Worm (Caenorhabditis elegans) whole organism, L4 larva: ENCODE measurements around the gene acr-8.

Experiments used
- ZK337.2 ChIP-seq: fragments of 200-800 bp; sonication (Bioruptor generic); IDR thresholded peaks from 2 replicates; pipeline ENCODE4 v1.3.6; 2022; ENCODE audit warnings: missing genetic modification reagents, missing genetic modification characterization, missing compliant biosample characterization
- aha-1 ChIP-seq: fragments of 150-350 bp; peaks from one replicate; lab custom pipeline; 2014; ENCODE audit warnings: missing biosample characterization, missing genetic modification characterization
- ceh-82 ChIP-seq: sonication (generic microtip); optimal IDR thresholded peaks from 2 replicates; lab custom pipeline; 2017; ENCODE audit warnings: missing biosample characterization, missing genetic modification characterization
- daf-16 ChIP-seq, 3 experiments: sonication (generic microtip); optimal IDR thresholded peaks; 2 replicates each; lab custom pipeline; 2016 to 2017; ENCODE audit warnings: missing genetic modification characterization in 3 of 3, missing genetic modification reagents in 3 of 3, mild to moderate bottlenecking in 2 of 3, missing compliant biosample characterization in 2 of 3, missing biosample characterization in 1 of 3, moderate library complexity in 1 of 3
- dmd-6 ChIP-seq: fragments of 200-800 bp; sonication (Bioruptor generic); IDR thresholded peaks from 2 replicates; pipeline ENCODE4 v1.3.6; 2022; ENCODE audit warnings: missing genetic modification reagents, missing genetic modification characterization, missing compliant biosample characterization
- dmd-8 ChIP-seq: fragments of 200-800 bp; sonication (Bioruptor generic); IDR thresholded peaks from 2 replicates; pipeline ENCODE4 v1.3.6; 2022; ENCODE audit warnings: missing genetic modification characterization, missing compliant biosample characterization
- dve-1 ChIP-seq: sonication (generic microtip); optimal IDR thresholded peaks from 2 replicates; lab custom pipeline; 2017; ENCODE audit warnings: antibody characterized with exemption, mild to moderate bottlenecking, missing genetic modification characterization, missing compliant biosample characterization; ENCODE audit not compliant: insufficient read depth
- egl-43 ChIP-seq: fragments of 200-800 bp; sonication (Bioruptor generic); IDR thresholded peaks from 2 replicates; pipeline ENCODE4 v1.3.6; 2022; ENCODE audit warnings: missing genetic modification reagents, missing genetic modification characterization, missing compliant biosample characterization
- fkh-10 ChIP-seq: fragments of 150-350 bp; optimal IDR thresholded peaks from 2 replicates; lab custom pipeline; 2014; ENCODE audit warnings: missing biosample characterization, missing genetic modification reagents, missing genetic modification characterization
- fos-1 ChIP-seq: fragments of 150-350 bp; optimal IDR thresholded peaks from 2 replicates; lab custom pipeline; 2014; ENCODE audit warnings: missing biosample characterization, missing genetic modification characterization
- hlh-11 ChIP-seq: fragments of 200-800 bp; sonication (Bioruptor generic); optimal IDR thresholded peaks from 2 replicates; lab custom pipeline; 2018; ENCODE audit warnings: mild to moderate bottlenecking, missing genetic modification characterization, missing compliant biosample characterization
- hlh-30 ChIP-seq: sonication (generic microtip); optimal IDR thresholded peaks from 2 replicates; lab custom pipeline; 2017; ENCODE audit warnings: antibody characterized with exemption, mild to moderate bottlenecking, missing genetic modification characterization, missing compliant biosample characterization; ENCODE audit not compliant: insufficient read depth
- hmg-1.1 ChIP-seq: fragments of 200-800 bp; sonication (Bioruptor generic); IDR thresholded peaks from 2 replicates; pipeline ENCODE4 v1.3.6; 2022; ENCODE audit warnings: missing genetic modification reagents, missing genetic modification characterization, missing compliant biosample characterization
- jun-1 ChIP-seq: fragments of 150-350 bp; optimal IDR thresholded peaks from 2 replicates; lab custom pipeline; 2014; ENCODE audit warnings: missing biosample characterization, missing genetic modification reagents, missing genetic modification characterization
- lin-15B ChIP-seq: fragments of 150-350 bp; sonication (generic microtip); optimal IDR thresholded peaks from 3 replicates; lab custom pipeline; 2014; ENCODE audit warnings: missing biosample characterization, missing genetic modification characterization
- lin-38 ChIP-seq: fragments of 200-800 bp; sonication (Bioruptor generic); IDR thresholded peaks from 2 replicates; pipeline ENCODE4 v1.3.6; 2022; ENCODE audit warnings: missing genetic modification reagents, missing genetic modification characterization, missing compliant biosample characterization
- mep-1 ChIP-seq: fragments of 150-350 bp; sonication (generic microtip); optimal IDR thresholded peaks from 3 replicates; lab custom pipeline; 2014; ENCODE audit warnings: missing biosample characterization, missing genetic modification characterization
- mes-2 ChIP-seq: sonication (generic microtip); optimal IDR thresholded peaks from 2 replicates; lab custom pipeline; 2016; ENCODE audit warnings: missing genotype, mild to moderate bottlenecking, missing genetic modification characterization, missing compliant biosample characterization; ENCODE audit not compliant: poor library complexity, severe bottlenecking
- mxl-3 ChIP-seq: fragments of 200-800 bp; sonication (Bioruptor generic); optimal IDR thresholded peaks from 2 replicates; lab custom pipeline; 2018; ENCODE audit warnings: mild to moderate bottlenecking, missing genetic modification characterization, missing compliant biosample characterization
- nhr-10 ChIP-seq: fragments of 150-350 bp; optimal IDR thresholded peaks from 2 replicates; lab custom pipeline; 2014; ENCODE audit warnings: missing biosample characterization, missing genetic modification characterization
- nhr-102 ChIP-seq: sonication (generic microtip); optimal IDR thresholded peaks from 2 replicates; lab custom pipeline; 2016; ENCODE audit warnings: mild to moderate bottlenecking, missing genetic modification characterization, moderate library complexity, missing compliant biosample characterization
- nhr-111 ChIP-seq: fragments of 200-800 bp; sonication (Bioruptor generic); optimal IDR thresholded peaks from 2 replicates; lab custom pipeline; 2018; ENCODE audit warnings: mild to moderate bottlenecking, missing genetic modification characterization, missing compliant biosample characterization
- nhr-25 ChIP-seq: sonication (generic microtip); optimal IDR thresholded peaks from 2 replicates; lab custom pipeline; 2017; ENCODE audit warnings: missing genetic modification characterization, mild to moderate bottlenecking, missing compliant biosample characterization, antibody characterized with exemption, moderate library complexity, borderline replicate concordance; ENCODE audit not compliant: insufficient read depth
- nhr-28 ChIP-seq: fragments of 150-350 bp; optimal IDR thresholded peaks from 2 replicates; lab custom pipeline; 2014; ENCODE audit warnings: missing biosample characterization, missing genetic modification characterization
- nhr-76 ChIP-seq: fragments of 150-350 bp; optimal IDR thresholded peaks from 2 replicates; lab custom pipeline; 2014; ENCODE audit warnings: missing biosample characterization, missing genetic modification characterization
- pha-4 ChIP-seq, 2 experiments: fragments of 150-350 bp in 1 of 2; fragments of 200-800 bp in 1 of 2; sonication (Bioruptor generic) in 1 of 2; IDR thresholded peaks in 1 of 2; optimal IDR thresholded peaks in 1 of 2; 2 replicates each; pipeline versions ENCODE4 v1.3.6 to Lab custom; 2014 to 2022; ENCODE audit warnings: missing genetic modification characterization in 2 of 2, missing genetic modification reagents in 2 of 2, missing biosample characterization in 1 of 2, missing compliant biosample characterization in 1 of 2
- php-3 ChIP-seq: fragments of 200-800 bp; sonication (Bioruptor generic); IDR thresholded peaks from 2 replicates; pipeline ENCODE4 v1.3.6; 2022; ENCODE audit warnings: missing genetic modification reagents, missing genetic modification characterization, missing compliant biosample characterization
- pqm-1 ChIP-seq: sonication (generic microtip); optimal IDR thresholded peaks from 2 replicates; lab custom pipeline; 2017; ENCODE audit warnings: missing biosample characterization, missing genetic modification characterization
- saeg-2 ChIP-seq: fragments of 200-800 bp; sonication (Bioruptor generic); IDR thresholded peaks from 2 replicates; pipeline ENCODE4 v1.3.6; 2022; ENCODE audit warnings: missing genetic modification reagents, missing genetic modification characterization, missing compliant biosample characterization
- set-16 ChIP-seq: fragments of 200-800 bp; sonication (Bioruptor generic); IDR thresholded peaks from 2 replicates; pipeline ENCODE4 v1.3.6; 2022; ENCODE audit warnings: missing genetic modification reagents, missing genetic modification characterization, missing compliant biosample characterization
- unc-62 ChIP-seq, 3 experiments: fragments of 150-350 bp in 1 of 3; sonication (generic microtip); optimal IDR thresholded peaks in 2 of 3; peaks in 1 of 3; 1 replicate in 1 of 3; 2 replicates in 2 of 3; lab custom pipeline; 2014 to 2017; ENCODE audit warnings: missing biosample characterization in 3 of 3, missing genetic modification characterization in 3 of 3, missing genetic modification reagents in 3 of 3, missing genotype in 1 of 3
- zip-2 ChIP-seq: fragments of 150-350 bp; optimal IDR thresholded peaks from 2 replicates; lab custom pipeline; 2014; ENCODE audit warnings: missing biosample characterization, missing genetic modification characterization

acr-8 gene

DNA sequence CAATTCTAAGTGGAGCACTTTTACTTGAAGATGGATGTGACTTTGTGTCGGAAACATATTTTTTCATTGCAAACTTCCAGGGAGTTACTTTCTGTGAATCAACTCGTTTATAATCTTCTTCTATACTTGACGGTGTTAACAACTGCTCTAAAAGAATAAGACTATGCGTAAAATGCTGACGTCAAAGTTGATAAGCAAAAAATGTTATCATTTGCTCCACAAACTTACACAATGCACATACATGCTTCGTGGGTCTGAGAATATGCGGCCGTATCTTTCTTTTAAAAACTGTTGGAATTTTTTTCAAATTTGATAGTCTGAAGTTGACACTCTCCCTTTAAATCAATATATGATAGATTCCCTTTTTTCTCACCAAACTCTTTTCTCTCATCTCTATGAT is 17.3 kb upstream of the acr-8 start:
- TF ChIP-seq zip-2, result no peak
- peak; percentile 59 for TF ChIP-seq pqm-1 (tag; lab: Kevin White, UChicago)
- no peak for TF ChIP-seq php-3 (GFP tag; lab: Robert Waterston, UW)
- peak; percentile 34 for TF ChIP-seq dve-1 (tag; lab: Kevin White, UChicago)
- TF ChIP-seq dmd-8 (GFP tag; lab: Robert Waterston, UW), result no peak
- no peak for TF ChIP-seq lin-15B (tag; lab: Kevin White, UChicago)
- peak; percentile 52 for TF ChIP-seq aha-1 (tag; lab: Kevin White, UChicago)
- TF ChIP-seq daf-16 (GFP tag; optimal IDR thresholded peaks at IDR 0.05; lab: Kevin White, UChicago), result no peak
- TF ChIP-seq daf-16 (tag; optimal IDR thresholded peaks at IDR 0.05; lab: Kevin White, UChicago), result peak; percentile 3
- TF ChIP-seq nhr-111 (GFP tag; lab: Kevin White, UChicago), result no peak

DNA sequence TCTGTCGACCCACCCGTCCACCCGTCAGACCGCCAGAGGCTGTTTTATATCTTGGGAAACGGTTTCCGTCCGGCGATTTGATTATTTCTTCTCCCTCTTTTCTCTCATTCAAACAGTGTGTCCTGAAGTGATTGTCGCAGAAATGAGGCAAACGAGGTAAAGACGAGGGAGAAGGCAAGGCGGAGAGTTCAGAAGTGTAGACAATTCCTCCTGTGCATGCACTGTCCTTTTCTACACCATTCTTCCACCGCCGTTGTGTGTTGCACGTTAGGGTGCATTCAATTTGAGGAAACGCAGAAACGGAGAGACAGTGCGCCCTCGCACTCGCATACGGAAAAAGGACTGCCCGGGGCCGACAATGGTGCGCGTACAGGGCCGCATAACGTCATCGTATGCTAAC is 16.9 kb upstream of the acr-8 start:
- TF ChIP-seq nhr-28 (tag; lab: Kevin White, UChicago) (peak; percentile 28), daf-16 (GFP tag; optimal IDR thresholded peaks at IDR 0.05; lab: Kevin White, UChicago) (no peak), daf-16 (tag; optimal IDR thresholded peaks at IDR 0.05; lab: Kevin White, UChicago) (peak; percentile 45), egl-43 (GFP tag; lab: Robert Waterston, UW) (peak; percentile 47; the same call in 1 of the 2 replicates), fos-1 (tag; lab: Kevin White, UChicago) (no peak), mep-1 (tag; lab: Kevin White, UChicago) (peak; percentile 36), mes-2 (tag; lab: Kevin White, UChicago) (peak; percentile 45), nhr-102 (tag; lab: Kevin White, UChicago) (no peak), ceh-82 (tag; lab: Kevin White, UChicago) (no peak), hlh-11 (tag; lab: Kevin White, UChicago) (peak; percentile 65), lin-38 (GFP tag; lab: Robert Waterston, UW) (0 out of 2 replicates have a peak, but pooled peaks have one; percentile 26), jun-1 (tag; lab: Kevin White, UChicago) (no peak), saeg-2 (GFP tag; lab: Robert Waterston, UW) (no peak), ZK337.2 (no peak), dmd-6 (GFP tag; lab: Robert Waterston, UW) (peak; percentile 30), set-16 (GFP tag; lab: Robert Waterston, UW) (0 out of 2 replicates have a peak, but pooled peaks have one; percentile 18), nhr-10 (tag; lab: Kevin White, UChicago) (no peak), hmg-1.1 (peak; percentile 46; the same call in 1 of the 2 replicates), nhr-25 (no peak), mxl-3 (GFP tag; lab: Kevin White, UChicago) (peak; percentile 24), dve-1 (tag; lab: Kevin White, UChicago) (peak; percentile 26), aha-1 (tag; lab: Kevin White, UChicago) (peak; percentile 92), unc-62 (GFP tag; optimal IDR thresholded peaks at IDR 0.05 in 1 of 2; lab: Kevin White, UChicago) (peak in 1 of 2 experiments; percentile 25), unc-62 (tag; optimal IDR thresholded peaks at IDR 0.05; lab: Kevin White, UChicago) (no peak)
- TF ChIP-seq, all 104 proteins: peak for 14

DNA sequence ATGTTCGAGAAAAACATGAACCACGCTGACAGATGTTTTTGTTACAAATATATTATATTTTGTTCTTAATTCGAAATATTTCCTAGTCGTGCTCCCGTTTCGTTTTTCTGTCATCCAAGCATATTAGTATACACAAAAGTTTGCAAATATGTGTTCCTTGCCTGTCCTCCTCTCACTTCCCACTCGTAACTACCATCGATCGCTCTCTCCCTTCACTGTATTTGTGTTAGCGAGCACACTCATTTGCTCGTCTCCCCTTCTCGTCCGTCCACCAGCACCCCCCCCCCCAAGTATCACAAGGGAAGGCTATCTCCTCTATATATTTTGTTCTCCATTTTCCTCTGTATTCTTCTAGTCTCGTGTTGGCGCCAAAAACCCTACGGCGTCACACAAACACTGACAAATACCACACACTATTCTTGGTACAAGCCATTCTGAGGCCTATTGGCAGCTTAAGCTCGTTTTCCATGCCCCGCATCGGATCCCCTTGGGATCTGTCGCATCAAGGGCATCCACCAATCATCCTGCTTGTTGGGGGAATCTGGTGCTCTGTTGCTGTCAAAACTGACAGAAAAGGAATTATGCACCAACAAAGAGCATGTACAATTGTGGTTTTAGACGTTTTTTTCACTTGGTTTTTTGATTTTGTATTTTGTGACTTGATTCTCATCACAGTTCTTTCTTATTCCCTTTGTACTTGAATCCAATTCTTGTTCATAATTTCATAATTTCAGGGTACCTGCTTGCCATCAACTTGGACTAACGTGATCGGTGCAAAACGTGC is 15.8 kb upstream of the acr-8 start, which contains the start of gene pkn-1:
Gene pkn-1 (plus strand): TSS at position 734 of the 784 bp plus-strand sequence.
- TF ChIP-seq fkh-10 (no peak), hlh-11 (tag; lab: Kevin White, UChicago) (peak; percentile 20), unc-62 (GFP tag; optimal IDR thresholded peaks at IDR 0.05 in 1 of 2; lab: Kevin White, UChicago) (peak in 1 of 2 experiments; percentile 99), unc-62 (tag; optimal IDR thresholded peaks at IDR 0.05; lab: Kevin White, UChicago) (no peak), pha-4 (GFP tag; IDR thresholded peaks at IDR 0.05; lab: Robert Waterston, UW) (no peak), pha-4 (tag; optimal IDR thresholded peaks at IDR 0.05; lab: Kevin White, UChicago) (peak; percentile 54), mes-2 (tag; lab: Kevin White, UChicago) (peak; percentile 35), egl-43 (GFP tag; lab: Robert Waterston, UW) (peak; percentile 62; the same call in 1 of the 2 replicates), hlh-30 (tag; lab: Kevin White, UChicago) (peak; percentile 53), nhr-76 (tag; lab: Kevin White, UChicago) (no peak)
- TF ChIP-seq, all 104 proteins: peak for 6
